Fruit fly (Drosophila melanogaster) whole organism, embryonic: ENCODE results near the gene Rab40.

Experiments
- Bteb2 ChIP-seq: fragments of 200-800 bp; sonication (Bioruptor generic); optimal IDR thresholded peaks from 2 replicates; lab custom pipeline; 2016; ENCODE audit warnings: missing biosample characterization, missing genetic modification characterization
- CG10267 ChIP-seq: fragments of 200-800 bp; sonication (Bioruptor generic); optimal IDR thresholded peaks from 2 replicates; lab custom pipeline; 2018; ENCODE audit warnings: missing biosample characterization, mild to moderate bottlenecking, missing genetic modification characterization, moderate library complexity
- CG11093 ChIP-seq: fragments of 200-800 bp; sonication (Bioruptor generic); IDR thresholded peaks from 3 replicates; pipeline ENCODE4 v1.3.6; 2022; ENCODE audit warnings: missing biosample characterization, missing genetic modification characterization
- CG11696 ChIP-seq: fragments of 200-800 bp; sonication (Bioruptor generic); IDR thresholded peaks from 2 replicates; pipeline ENCODE4 v1.3.6; 2022; ENCODE audit warnings: missing biosample characterization, missing genetic modification characterization
- CG12391 ChIP-seq: fragments of 200-800 bp; sonication (Bioruptor generic); optimal IDR thresholded peaks from 3 replicates; lab custom pipeline; 2018; ENCODE audit warnings: missing biosample characterization, mild to moderate bottlenecking, missing genetic modification characterization, moderate library complexity
- CG13287 ChIP-seq: fragments of 200-800 bp; sonication (Bioruptor generic); IDR thresholded peaks from 2 replicates; pipeline ENCODE4 v1.3.6; 2022; ENCODE audit warnings: missing biosample characterization, missing genetic modification characterization; ENCODE audit not compliant: partially characterized antibody
- CG16815 ChIP-seq: fragments of 200-800 bp; sonication (Bioruptor generic); optimal IDR thresholded peaks from 3 replicates; lab custom pipeline; 2017; ENCODE audit warnings: missing biosample characterization, mild to moderate bottlenecking, missing genetic modification characterization
- CG1832 ChIP-seq: fragments of 200-800 bp; sonication (Bioruptor generic); optimal IDR thresholded peaks from 2 replicates; lab custom pipeline; 2017; ENCODE audit warnings: missing biosample characterization, mild to moderate bottlenecking, missing genetic modification characterization, inconsistent platforms
- CG2120 ChIP-seq: fragments of 200-800 bp; sonication (Bioruptor generic); optimal IDR thresholded peaks from 3 replicates; lab custom pipeline; 2016; ENCODE audit warnings: missing biosample characterization, missing genetic modification characterization
- CG2889 ChIP-seq: fragments of 200-800 bp; sonication (Bioruptor generic); IDR thresholded peaks from 3 replicates; pipeline ENCODE4 v1.3.6; 2022; ENCODE audit warnings: missing biosample characterization, missing genetic modification characterization
- CG30431 ChIP-seq: fragments of 200-800 bp; sonication (Bioruptor generic); optimal IDR thresholded peaks from 2 replicates; lab custom pipeline; 2017; ENCODE audit warnings: missing biosample characterization, missing genetic modification characterization
- CG31441 ChIP-seq: fragments of 200-800 bp; sonication (Bioruptor generic); IDR thresholded peaks from 2 replicates; pipeline ENCODE4 v1.3.6; 2022; ENCODE audit warnings: missing biosample characterization, missing genetic modification characterization
- CG3163 ChIP-seq: fragments of 200-800 bp; sonication (Bioruptor generic); optimal IDR thresholded peaks from 3 replicates; lab custom pipeline; 2016; ENCODE audit warnings: missing biosample characterization, missing genetic modification characterization
- CG32772 ChIP-seq: fragments of 200-800 bp; sonication (Bioruptor generic); IDR thresholded peaks from 2 replicates; pipeline ENCODE4 v1.3.6; 2022; ENCODE audit warnings: missing biosample characterization, missing genetic modification characterization
- CG42726 ChIP-seq: fragments of 200-800 bp; sonication (Bioruptor generic); IDR thresholded peaks from 2 replicates; pipeline ENCODE4 v1.3.6; 2022; ENCODE audit warnings: missing biosample characterization, missing genetic modification characterization; ENCODE audit not compliant: partially characterized antibody
- CG7271 ChIP-seq: fragments of 200-800 bp; sonication (Bioruptor generic); optimal IDR thresholded peaks from 2 replicates; lab custom pipeline; 2018; ENCODE audit warnings: missing biosample characterization, mild to moderate bottlenecking, missing genetic modification characterization, moderate library complexity
- CG7556 ChIP-seq: fragments of 200-800 bp; sonication (Bioruptor generic); optimal IDR thresholded peaks from 2 replicates; lab custom pipeline; 2017; ENCODE audit warnings: missing biosample characterization, mild to moderate bottlenecking, missing genetic modification characterization
- CG7745 ChIP-seq: fragments of 200-800 bp; sonication (Bioruptor generic); optimal IDR thresholded peaks from 2 replicates; lab custom pipeline; 2018; ENCODE audit warnings: missing biosample characterization, mild to moderate bottlenecking, missing genetic modification characterization, moderate library complexity
- CG7839 ChIP-seq: fragments of 200-800 bp; sonication (Bioruptor generic); optimal IDR thresholded peaks from 3 replicates; lab custom pipeline; 2018; ENCODE audit warnings: missing biosample characterization, mild to moderate bottlenecking, missing genetic modification characterization, moderate library complexity
- CG7928 ChIP-seq: fragments of 200-800 bp; sonication (Bioruptor generic); optimal IDR thresholded peaks from 2 replicates; lab custom pipeline; 2017; ENCODE audit warnings: missing biosample characterization, mild to moderate bottlenecking, missing genetic modification characterization
- CG8089 ChIP-seq: fragments of 200-800 bp; sonication (Bioruptor generic); optimal IDR thresholded peaks from 3 replicates; lab custom pipeline; 2016; ENCODE audit warnings: missing biosample characterization, missing genetic modification characterization
- CG8478 ChIP-seq: fragments of >200 bp; optimal IDR thresholded peaks from 2 replicates; lab custom pipeline; 2018
- Chrac-16 ChIP-seq: fragments of 200-800 bp; sonication (Bioruptor generic); optimal IDR thresholded peaks from 3 replicates; lab custom pipeline; 2016; ENCODE audit warnings: missing biosample characterization, missing genetic modification characterization
- ERR ChIP-seq: fragments of 200-800 bp; sonication (Bioruptor generic); optimal IDR thresholded peaks from 2 replicates; lab custom pipeline; 2016; ENCODE audit warnings: missing biosample characterization, missing genetic modification characterization
- Fer3 ChIP-seq: fragments of 200-800 bp; sonication (Bioruptor generic); optimal IDR thresholded peaks from 2 replicates; lab custom pipeline; 2018; ENCODE audit warnings: missing biosample characterization, mild to moderate bottlenecking, missing genetic modification characterization, moderate library complexity
- Hmr ChIP-seq: fragments of 200-800 bp; sonication (Bioruptor generic); optimal IDR thresholded peaks from 3 replicates; lab custom pipeline; 2017; ENCODE audit warnings: mild to moderate bottlenecking, missing biosample characterization, missing genetic modification reagents, missing genetic modification characterization
- Hr3 ChIP-seq: fragments of 200-800 bp; sonication (Bioruptor generic); optimal IDR thresholded peaks from 3 replicates; lab custom pipeline; 2016; ENCODE audit warnings: missing biosample characterization, missing genetic modification characterization
- Lim3 ChIP-seq: fragments of 200-800 bp; sonication (Bioruptor generic); IDR thresholded peaks from 2 replicates; pipeline ENCODE4 v1.3.6; 2022; ENCODE audit warnings: missing biosample characterization, missing genetic modification characterization
- Nf-YA ChIP-seq: fragments of 200-800 bp; sonication (Bioruptor generic); IDR thresholded peaks from 2 replicates; pipeline ENCODE4 v1.3.6; 2022; ENCODE audit warnings: missing biosample characterization, missing genetic modification characterization
- Oaz ChIP-seq: fragments of 200-800 bp; sonication (Bioruptor generic); IDR thresholded peaks from 2 replicates; pipeline ENCODE4 v1.3.6; 2022; ENCODE audit warnings: missing biosample characterization, missing genetic modification characterization
- Optix ChIP-seq: fragments of 200-800 bp; sonication (Bioruptor generic); IDR thresholded peaks from 3 replicates; pipeline ENCODE4 v1.3.6; 2022; ENCODE audit warnings: missing biosample characterization, missing genetic modification characterization
- Pdp1 ChIP-seq, 2 experiments: fragments of 200-800 bp; sonication (Bioruptor generic); optimal IDR thresholded peaks; 3 replicates each; lab custom pipeline; 2016; ENCODE audit warnings: missing biosample characterization in 2 of 2, missing genetic modification characterization in 2 of 2, mild to moderate bottlenecking in 1 of 2, moderate library complexity in 1 of 2
- Rx ChIP-seq: fragments of 200-800 bp; sonication (Bioruptor generic); IDR thresholded peaks from 2 replicates; pipeline ENCODE4 v1.3.6; 2022; ENCODE audit warnings: missing biosample characterization, missing genetic modification characterization
- ap ChIP-seq: fragments of 200-800 bp; sonication (Bioruptor generic); IDR thresholded peaks from 2 replicates; pipeline ENCODE4 v1.3.6; 2022; ENCODE audit warnings: missing biosample characterization, missing genetic modification characterization
- bigmax ChIP-seq: fragments of 200-800 bp; sonication (Bioruptor generic); optimal IDR thresholded peaks from 2 replicates; lab custom pipeline; 2018; ENCODE audit warnings: missing biosample characterization, mild to moderate bottlenecking, missing genetic modification characterization
- caup ChIP-seq: fragments of 200-800 bp; sonication (Bioruptor generic); optimal IDR thresholded peaks from 3 replicates; lab custom pipeline; 2017; ENCODE audit warnings: missing biosample characterization, mild to moderate bottlenecking, missing genetic modification characterization, moderate library complexity; ENCODE audit not compliant: severe bottlenecking
- crp ChIP-seq, 2 experiments: fragments of 200-800 bp; sonication (Bioruptor generic); optimal IDR thresholded peaks; 2 replicates in 1 of 2; 3 replicates in 1 of 2; lab custom pipeline; 2017; ENCODE audit warnings: missing biosample characterization in 2 of 2, missing genetic modification characterization in 2 of 2, mild to moderate bottlenecking in 1 of 2, moderate library complexity in 1 of 2
- da ChIP-seq: fragments of 200-800 bp; sonication (Bioruptor generic); optimal IDR thresholded peaks from 2 replicates; lab custom pipeline; 2016; ENCODE audit warnings: missing biosample characterization, missing genetic modification characterization
- dm ChIP-seq: fragments of 200-800 bp; sonication (Bioruptor generic); optimal IDR thresholded peaks from 3 replicates; lab custom pipeline; 2016; ENCODE audit warnings: missing biosample characterization, missing genetic modification characterization
- dmrt99B ChIP-seq: fragments of 200-800 bp; sonication (Bioruptor generic); optimal IDR thresholded peaks from 2 replicates; lab custom pipeline; 2018; ENCODE audit warnings: missing biosample characterization, mild to moderate bottlenecking, missing genetic modification characterization, moderate library complexity
- ems ChIP-seq: fragments of 200-800 bp; sonication (Bioruptor generic); optimal IDR thresholded peaks from 3 replicates; lab custom pipeline; 2016; ENCODE audit warnings: missing biosample characterization, missing genetic modification characterization
- fd3F ChIP-seq: fragments of 200-800 bp; sonication (Bioruptor generic); optimal IDR thresholded peaks from 2 replicates; lab custom pipeline; 2018; ENCODE audit warnings: missing biosample characterization, mild to moderate bottlenecking, missing genetic modification characterization, moderate library complexity
- ind ChIP-seq: fragments of 200-800 bp; sonication (Bioruptor generic); optimal IDR thresholded peaks from 3 replicates; lab custom pipeline; 2016; ENCODE audit warnings: missing biosample characterization, missing genetic modification characterization
- knrl ChIP-seq: fragments of 200-800 bp; sonication (Bioruptor generic); IDR thresholded peaks from 3 replicates; pipeline ENCODE4 v1.3.6; 2022; ENCODE audit warnings: missing biosample characterization, missing genetic modification characterization; ENCODE audit not compliant: partially characterized antibody
- nmo ChIP-seq: fragments of 200-800 bp; sonication (Bioruptor generic); optimal IDR thresholded peaks from 2 replicates; lab custom pipeline; 2018; ENCODE audit warnings: missing biosample characterization, mild to moderate bottlenecking, missing genetic modification characterization, moderate library complexity
- onecut ChIP-seq: fragments of 200-800 bp; sonication (Bioruptor generic); IDR thresholded peaks from 2 replicates; pipeline ENCODE4 v1.3.6; 2022; ENCODE audit warnings: missing biosample characterization, missing genetic modification characterization
- sqz ChIP-seq: fragments of 200-800 bp; sonication (Bioruptor generic); optimal IDR thresholded peaks from 3 replicates; lab custom pipeline; 2018; ENCODE audit warnings: missing biosample characterization, mild to moderate bottlenecking, missing genetic modification characterization
- ttk ChIP-seq: fragments of 200-800 bp; sonication (Bioruptor generic); IDR thresholded peaks from 2 replicates; pipeline ENCODE4 v2.1.2; 2022; ENCODE audit warnings: missing biosample characterization, missing genetic modification characterization
- vfl ChIP-seq: fragments of 200-800 bp; sonication (Bioruptor generic); optimal IDR thresholded peaks from 2 replicates; lab custom pipeline; 2016; ENCODE audit warnings: missing biosample characterization, missing genetic modification characterization
- vnd ChIP-seq: fragments of 200-800 bp; sonication (Bioruptor generic); IDR thresholded peaks from 3 replicates; pipeline ENCODE4 v1.3.6; 2022; ENCODE audit warnings: missing biosample characterization, missing genetic modification characterization; ENCODE audit not compliant: partially characterized antibody

The Rab40 gene

DNA sequence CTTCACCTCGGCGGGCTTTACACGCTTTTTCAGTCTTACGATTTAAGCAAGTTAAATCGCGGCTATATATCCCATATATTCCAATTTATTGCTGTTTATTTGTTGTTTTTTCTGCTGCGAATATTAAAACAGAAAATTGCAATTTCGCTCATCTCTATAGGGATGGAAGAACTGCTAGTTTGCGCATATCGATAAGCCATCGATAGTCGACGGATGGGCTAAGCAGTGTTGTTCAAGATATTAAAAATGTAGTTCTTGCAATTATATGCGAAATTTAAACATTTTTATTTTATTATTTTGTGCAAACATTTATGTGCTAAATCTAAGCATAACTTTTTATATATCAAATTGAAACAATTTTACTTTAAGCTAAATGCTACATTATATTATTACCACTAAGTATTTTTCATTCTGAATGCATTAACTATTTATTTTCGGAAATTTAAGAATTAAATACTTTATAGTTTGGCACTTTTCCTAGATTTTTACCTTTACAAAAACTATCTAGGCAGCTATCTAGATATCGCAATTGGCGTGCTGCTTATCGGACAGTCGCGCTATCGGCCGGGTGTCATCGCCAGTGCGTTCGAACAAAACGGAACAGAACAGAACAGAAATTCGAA is at the start of gene Rab40, which contains the start of gene CG42258 (continued):
- TF ChIP-seq nmo (peak; percentile 48), Bteb2 (GFP tag; lab: Kevin White, UChicago) (peak; percentile 22), dmrt99B (tag; lab: Kevin White, UChicago) (peak; percentile 24), Pdp1 (GFP tag; optimal IDR thresholded peaks at IDR 0.05; lab: Kevin White, UChicago) (peak; percentile 49 to 51), CG7745 (tag; lab: Kevin White, UChicago) (no peak), dm (no peak), Hmr (GFP tag; lab: Kevin White, UChicago) (peak; percentile 48), CG7839 (tag; lab: Kevin White, UChicago) (peak; percentile 36), fd3F (no peak), CG8089 (GFP tag; lab: Kevin White, UChicago) (peak; percentile 17), CG2889 (no peak), onecut (GFP tag; lab: Robert Waterston, UW) (no peak), Oaz (GFP tag; lab: Robert Waterston, UW) (no peak), Optix (GFP tag; lab: Robert Waterston, UW) (0 out of 3 replicates have a peak, but pooled peaks have one; percentile 43), Lim3 (GFP tag; lab: Robert Waterston, UW) (no peak), CG3163 (GFP tag; lab: Kevin White, UChicago) (no peak), vfl (GFP tag; lab: Kevin White, UChicago) (peak; percentile 22), caup (GFP tag; lab: Kevin White, UChicago) (no peak), CG13287 (GFP tag; lab: Robert Waterston, UW) (peak; percentile 65), ttk (GFP tag; lab: Robert Waterston, UW) (no peak), Fer3 (tag; lab: Kevin White, UChicago) (peak; percentile 26), ap (no peak), CG30431 (GFP tag; lab: Kevin White, UChicago) (no peak), Nf-YA (GFP tag; lab: Robert Waterston, UW) (no peak), Rx (GFP tag; lab: Robert Waterston, UW) (no peak), ind (peak; percentile 30), crp (GFP tag; optimal IDR thresholded peaks at IDR 0.05; lab: Kevin White, UChicago) (no peak), CG16815 (GFP tag; lab: Kevin White, UChicago) (peak; percentile 23), vnd (peak; percentile 53; the same call in 1 of the 3 replicates), CG31441 (peak; percentile 37; the same call in 1 of the 2 replicates), ERR (no peak), CG11696 (GFP tag; lab: Robert Waterston, UW) (no peak), CG1832 (GFP tag; lab: Kevin White, UChicago) (no peak), CG10267 (peak; percentile 79), Hr3 (GFP tag; lab: Kevin White, UChicago) (peak; percentile 57), knrl (GFP tag; lab: Robert Waterston, UW) (peak; percentile 73; the same call in 2 of the 3 replicates), sqz (GFP tag; lab: Kevin White, UChicago) (no peak), CG42726 (GFP tag; lab: Robert Waterston, UW) (0 out of 2 replicates have a peak, but pooled peaks have one; percentile 26), ems (GFP tag; lab: Kevin White, UChicago) (peak; percentile 36), CG8478 (lab: Kevin White, UChicago) (no peak), CG12391 (tag; lab: Kevin White, UChicago) (peak; percentile 62), da (no peak), CG7271 (no peak), CG7928 (peak; percentile 61), CG11093 (GFP tag; lab: Robert Waterston, UW) (no peak), Chrac-16 (GFP tag; lab: Kevin White, UChicago) (peak; percentile 55), CG32772 (GFP tag; lab: Robert Waterston, UW) (no peak), bigmax (no peak), CG7556 (GFP tag; lab: Kevin White, UChicago) (peak; percentile 25), CG2120 (GFP tag; lab: Kevin White, UChicago) (peak; percentile 67)
